Fruit fly (Drosophila melanogaster) whole organism, embryonic: ENCODE data around the gene Pis.

Experiments
- B-H1 ChIP-seq: fragments of 200-800 bp; sonication (Bioruptor generic); IDR thresholded peaks from 3 replicates; pipeline ENCODE4 v1.3.6; 2022; ENCODE audit warnings: missing biosample characterization, missing genetic modification characterization
- BtbVII ChIP-seq: fragments of 200-800 bp; sonication (Bioruptor generic); optimal IDR thresholded peaks from 3 replicates; lab custom pipeline; 2017; ENCODE audit warnings: missing biosample characterization, mild to moderate bottlenecking, missing genetic modification characterization
- CG10274 ChIP-seq: fragments of 200-800 bp; sonication (Bioruptor generic); optimal IDR thresholded peaks from 3 replicates; lab custom pipeline; 2017; ENCODE audit warnings: missing biosample characterization, mild to moderate bottlenecking, missing genetic modification characterization
- CG11696 ChIP-seq: fragments of 200-800 bp; sonication (Bioruptor generic); IDR thresholded peaks from 2 replicates; pipeline ENCODE4 v1.3.6; 2022; ENCODE audit warnings: missing biosample characterization, missing genetic modification characterization
- CG13424 ChIP-seq: fragments of 200-800 bp; sonication (Bioruptor generic); optimal IDR thresholded peaks from 2 replicates; lab custom pipeline; 2019; ENCODE audit warnings: missing biosample characterization, mild to moderate bottlenecking, missing genetic modification characterization, moderate library complexity
- CG14014 ChIP-seq: fragments of 200-800 bp; sonication (Bioruptor generic); IDR thresholded peaks from 2 replicates; pipeline ENCODE4 v1.3.6; 2022; ENCODE audit warnings: missing biosample characterization, missing genetic modification characterization
- CG15601 ChIP-seq: fragments of 200-800 bp; sonication (Bioruptor generic); optimal IDR thresholded peaks from 3 replicates; lab custom pipeline; 2019; ENCODE audit warnings: missing biosample characterization, mild to moderate bottlenecking, missing genetic modification characterization, moderate library complexity
- CG17802 ChIP-seq: fragments of 200-800 bp; sonication (Bioruptor generic); optimal IDR thresholded peaks from 2 replicates; lab custom pipeline; 2018; ENCODE audit warnings: missing biosample characterization, mild to moderate bottlenecking, missing genetic modification characterization, moderate library complexity
- CG32772 ChIP-seq: fragments of 200-800 bp; sonication (Bioruptor generic); IDR thresholded peaks from 2 replicates; pipeline ENCODE4 v1.3.6; 2022; ENCODE audit warnings: missing biosample characterization, missing genetic modification characterization
- CG33557 ChIP-seq: fragments of 200-800 bp; sonication (Bioruptor generic); optimal IDR thresholded peaks from 2 replicates; lab custom pipeline; 2019; ENCODE audit warnings: missing biosample characterization, mild to moderate bottlenecking, missing genetic modification characterization, moderate library complexity
- CG3995 ChIP-seq: fragments of 200-800 bp; sonication (Bioruptor generic); optimal IDR thresholded peaks from 3 replicates; lab custom pipeline; 2016; ENCODE audit warnings: missing biosample characterization, missing genetic modification characterization
- CG4328 ChIP-seq: fragments of 200-800 bp; sonication (Bioruptor generic); optimal IDR thresholded peaks from 3 replicates; lab custom pipeline; 2017; ENCODE audit warnings: missing biosample characterization, missing genetic modification reagents, missing genetic modification characterization
- CG5245 ChIP-seq: fragments of 200-800 bp; sonication (Bioruptor generic); optimal IDR thresholded peaks from 3 replicates; lab custom pipeline; 2016; ENCODE audit warnings: missing biosample characterization, missing genetic modification characterization
- CG6689 ChIP-seq: fragments of 200-800 bp; sonication (Bioruptor generic); IDR thresholded peaks from 2 replicates; pipeline ENCODE4 v1.3.6; 2022; ENCODE audit warnings: missing biosample characterization, missing genetic modification characterization
- CG6765 ChIP-seq: fragments of 200-800 bp; sonication (Bioruptor generic); optimal IDR thresholded peaks from 3 replicates; lab custom pipeline; 2017; ENCODE audit warnings: missing biosample characterization, mild to moderate bottlenecking, missing genetic modification characterization
- CG6813 ChIP-seq: fragments of 200-800 bp; sonication (Bioruptor generic); optimal IDR thresholded peaks from 2 replicates; lab custom pipeline; 2017; ENCODE audit warnings: missing biosample characterization, missing genetic modification characterization, mild to moderate bottlenecking, moderate library complexity, missing genetic modification reagents
- CG9437 ChIP-seq: fragments of 200-800 bp; sonication (Bioruptor generic); optimal IDR thresholded peaks from 2 replicates; lab custom pipeline; 2018; ENCODE audit warnings: missing biosample characterization, mild to moderate bottlenecking, missing genetic modification characterization
- Dek ChIP-seq: fragments of 200-800 bp; sonication (Bioruptor generic); optimal IDR thresholded peaks from 3 replicates; lab custom pipeline; 2019; ENCODE audit warnings: missing biosample characterization, mild to moderate bottlenecking, missing genetic modification characterization, moderate library complexity
- Doc3 ChIP-seq: fragments of 200-800 bp; sonication (Bioruptor generic); IDR thresholded peaks from 3 replicates; pipeline ENCODE4 v1.3.6; 2022; ENCODE audit warnings: missing biosample characterization, missing genetic modification characterization; ENCODE audit not compliant: partially characterized antibody
- Ets65A ChIP-seq: fragments of 200-800 bp; sonication (Bioruptor generic); peaks from one replicate; lab custom pipeline; 2016; ENCODE audit warnings: missing biosample characterization, missing genetic modification characterization
- HHEX ChIP-seq: fragments of 200-800 bp; sonication (Bioruptor generic); optimal IDR thresholded peaks from 3 replicates; lab custom pipeline; 2017; ENCODE audit warnings: missing biosample characterization, mild to moderate bottlenecking, missing genetic modification characterization, missing genetic modification reagents
- HLH3B ChIP-seq: fragments of 200-800 bp; sonication (Bioruptor generic); IDR thresholded peaks from 2 replicates; pipeline ENCODE4 v1.3.6; 2022; ENCODE audit warnings: missing biosample characterization, missing genetic modification characterization
- HLH4C ChIP-seq: fragments of 200-800 bp; sonication (Bioruptor generic); IDR thresholded peaks from 3 replicates; pipeline ENCODE4 v1.3.6; 2022; ENCODE audit warnings: missing biosample characterization, missing genetic modification characterization; ENCODE audit not compliant: partially characterized antibody
- Jarid2 ChIP-seq: fragments of 200-800 bp; sonication (Bioruptor generic); optimal IDR thresholded peaks from 3 replicates; lab custom pipeline; 2017; ENCODE audit warnings: mild to moderate bottlenecking, missing biosample characterization, missing genetic modification reagents, missing genetic modification characterization
- Meics ChIP-seq: fragments of 200-800 bp; sonication (Bioruptor generic); optimal IDR thresholded peaks from 2 replicates; lab custom pipeline; 2017; ENCODE audit warnings: missing biosample characterization, mild to moderate bottlenecking, missing genetic modification characterization
- NFAT ChIP-seq: fragments of 200-800 bp; sonication (Bioruptor generic); IDR thresholded peaks from 2 replicates; pipeline ENCODE4 v1.3.6; 2022; ENCODE audit warnings: missing biosample characterization, missing genetic modification characterization
- Oaz ChIP-seq: fragments of 200-800 bp; sonication (Bioruptor generic); IDR thresholded peaks from 2 replicates; pipeline ENCODE4 v1.3.6; 2022; ENCODE audit warnings: missing biosample characterization, missing genetic modification characterization
- PHDP ChIP-seq: fragments of 200-800 bp; sonication (Bioruptor generic); optimal IDR thresholded peaks from 3 replicates; lab custom pipeline; 2018; ENCODE audit warnings: missing biosample characterization, mild to moderate bottlenecking, missing genetic modification characterization, moderate library complexity
- Vsx1 ChIP-seq: fragments of 200-800 bp; sonication (Bioruptor generic); optimal IDR thresholded peaks from 2 replicates; lab custom pipeline; 2017; ENCODE audit warnings: missing biosample characterization, mild to moderate bottlenecking, missing genetic modification characterization, missing genetic modification reagents
- YL-1 ChIP-seq: fragments of 200-800 bp; sonication (Bioruptor generic); optimal IDR thresholded peaks from 3 replicates; lab custom pipeline; 2017; ENCODE audit warnings: missing biosample characterization, mild to moderate bottlenecking, missing genetic modification characterization
- ab ChIP-seq: fragments of 200-800 bp; sonication (Bioruptor generic); optimal IDR thresholded peaks from 2 replicates; lab custom pipeline; 2016; ENCODE audit warnings: missing biosample characterization, missing genetic modification characterization
- amos ChIP-seq: fragments of 200-800 bp; sonication (Bioruptor generic); IDR thresholded peaks from 2 replicates; pipeline ENCODE4 v1.3.6; 2022; ENCODE audit warnings: missing biosample characterization, missing genetic modification characterization; ENCODE audit not compliant: partially characterized antibody
- ci ChIP-seq: fragments of 200-800 bp; sonication (Bioruptor generic); IDR thresholded peaks from 3 replicates; pipeline ENCODE4 v1.3.6; 2022; ENCODE audit warnings: missing biosample characterization, missing genetic modification characterization
- dysf ChIP-seq: fragments of 200-800 bp; sonication (Bioruptor generic); IDR thresholded peaks from 3 replicates; pipeline ENCODE4 v1.3.6; 2022; ENCODE audit warnings: missing biosample characterization, missing genetic modification characterization
- fd102C ChIP-seq: fragments of 200-800 bp; sonication (Bioruptor generic); optimal IDR thresholded peaks from 2 replicates; lab custom pipeline; 2018; ENCODE audit warnings: missing biosample characterization, mild to moderate bottlenecking, missing genetic modification characterization, moderate library complexity
- hkb ChIP-seq, 2 experiments: fragments of 200-800 bp in 1 of 2; fragments of >200 bp in 1 of 2; sonication (Bioruptor generic) in 1 of 2; IDR thresholded peaks in 1 of 2; optimal IDR thresholded peaks in 1 of 2; 2 replicates each; pipeline versions ENCODE4 v1.3.6 to Lab custom; 2017 to 2022; ENCODE audit warnings: missing biosample characterization in 1 of 2, missing genetic modification characterization in 1 of 2
- insv ChIP-seq, 2 experiments: fragments of 200-800 bp; sonication (Bioruptor generic); optimal IDR thresholded peaks; 3 replicates each; lab custom pipeline; 2016 to 2018; ENCODE audit warnings: missing biosample characterization in 2 of 2, missing genetic modification characterization in 2 of 2
- kah ChIP-seq: fragments of 200-800 bp; sonication (Bioruptor generic); optimal IDR thresholded peaks from 2 replicates; lab custom pipeline; 2018; ENCODE audit warnings: missing biosample characterization, mild to moderate bottlenecking, missing genetic modification characterization
- lola ChIP-seq, 3 experiments: fragments of >200 bp in 2 of 3; fragments of 200-800 bp in 1 of 3; sonication (Bioruptor generic) in 1 of 3; optimal IDR thresholded peaks; 2 replicates each; lab custom pipeline; 2017 to 2019; ENCODE audit warnings: missing biosample characterization in 3 of 3, missing genetic modification characterization in 3 of 3, mild to moderate bottlenecking in 1 of 3, moderate library complexity in 1 of 3
- luna ChIP-seq: fragments of 200-800 bp; sonication (Bioruptor generic); optimal IDR thresholded peaks from 2 replicates; lab custom pipeline; 2016; ENCODE audit warnings: missing biosample characterization, missing genetic modification characterization
- nau ChIP-seq: fragments of 200-800 bp; sonication (Bioruptor generic); optimal IDR thresholded peaks from 3 replicates; lab custom pipeline; 2017; ENCODE audit warnings: missing biosample characterization, mild to moderate bottlenecking, missing genetic modification characterization, missing genetic modification reagents
- oc ChIP-seq: fragments of 200-800 bp; sonication (Bioruptor generic); optimal IDR thresholded peaks from 2 replicates; lab custom pipeline; 2018; ENCODE audit warnings: missing biosample characterization, mild to moderate bottlenecking, missing genetic modification characterization, moderate library complexity
- pita ChIP-seq: fragments of 200-800 bp; sonication (Bioruptor generic); optimal IDR thresholded peaks from 2 replicates; lab custom pipeline; 2017; ENCODE audit warnings: missing biosample characterization, mild to moderate bottlenecking, missing genetic modification characterization
- slp2 ChIP-seq: fragments of 200-800 bp; sonication (Bioruptor generic); optimal IDR thresholded peaks from 2 replicates; lab custom pipeline; 2016; ENCODE audit warnings: missing biosample characterization, missing genetic modification characterization
- wdn ChIP-seq: fragments of 200-800 bp; sonication (Bioruptor generic); IDR thresholded peaks from 2 replicates; pipeline ENCODE4 v1.3.6; 2022; ENCODE audit warnings: missing biosample characterization, missing genetic modification characterization
- wek ChIP-seq: fragments of 200-800 bp; sonication (Bioruptor generic); optimal IDR thresholded peaks from 3 replicates; lab custom pipeline; 2018; ENCODE audit warnings: missing biosample characterization, mild to moderate bottlenecking, missing genetic modification characterization, moderate library complexity
- zen ChIP-seq: fragments of 200-800 bp; sonication (Bioruptor generic); optimal IDR thresholded peaks from 3 replicates; lab custom pipeline; 2018; ENCODE audit warnings: missing biosample characterization, mild to moderate bottlenecking, missing genetic modification characterization, moderate library complexity
- zen2 ChIP-seq: fragments of 200-800 bp; sonication (Bioruptor generic); IDR thresholded peaks from 3 replicates; pipeline ENCODE4 v1.3.6; 2022; ENCODE audit warnings: missing biosample characterization, missing genetic modification characterization; ENCODE audit not compliant: partially characterized antibody

Pis gene

dm6 chrX:15697581-15698208 is 5.9 kb downstream of the Pis start (continued):
- TF ChIP-seq CG6813 (GFP tag; lab: Kevin White, UChicago) (peak; percentile 87), pita (no peak), CG32772 (peak; percentile 93), CG33557 (peak; percentile 45), zen (tag; lab: Kevin White, UChicago) (peak; percentile 90), Ets65A (GFP tag; lab: Kevin White, UChicago) (peak; percentile 95), kah (peak; percentile 67), PHDP (tag; lab: Kevin White, UChicago) (peak; percentile 93), Meics (peak; percentile 95), Oaz (peak; percentile 84), CG14014 (peak; percentile 96), CG10274 (GFP tag; lab: Kevin White, UChicago) (peak; percentile 74), Vsx1 (GFP tag; lab: Kevin White, UChicago) (peak; percentile 79), CG17802 (peak; percentile 67), CG5245 (GFP tag; lab: Kevin White, UChicago) (peak; percentile 79), NFAT (peak; percentile 92), slp2 (GFP tag; lab: Kevin White, UChicago) (peak; percentile 43), YL-1 (GFP tag; lab: Kevin White, UChicago) (peak; percentile 40), dysf (GFP tag; lab: Robert Waterston, UW) (peak; percentile 96), wek (GFP tag; lab: Kevin White, UChicago) (no peak), lola (GFP tag; optimal IDR thresholded peaks at IDR 0.05; lab: Kevin White, UChicago) (peak in 1 of 3 experiments; percentile 78), amos (GFP tag; lab: Robert Waterston, UW) (peak; percentile 20; the same call in 1 of the 2 replicates), CG15601 (tag; lab: Kevin White, UChicago) (peak; percentile 96), CG13424 (tag; lab: Kevin White, UChicago) (peak; percentile 91), CG3995 (peak; percentile 99), Jarid2 (GFP tag; lab: Kevin White, UChicago) (peak; percentile 68), ci (GFP tag; lab: Robert Waterston, UW) (peak; percentile 88), HLH3B (GFP tag; lab: Robert Waterston, UW) (peak; percentile 94), B-H1 (peak; percentile 91), CG6689 (GFP tag; lab: Robert Waterston, UW) (peak; percentile 95), zen2 (no peak), nau (GFP tag; lab: Kevin White, UChicago) (peak; percentile 91), Doc3 (GFP tag; lab: Robert Waterston, UW) (no peak), Dek (tag; lab: Kevin White, UChicago) (peak; percentile 93), wdn (peak; percentile 87), CG6765 (GFP tag; lab: Kevin White, UChicago) (peak; percentile 70), BtbVII (GFP tag; lab: Kevin White, UChicago) (peak; percentile 94), fd102C (GFP tag; lab: Kevin White, UChicago) (peak; percentile 62), HHEX (peak; percentile 94), ab (peak; percentile 24), HLH4C (GFP tag; lab: Robert Waterston, UW) (no peak), hkb (optimal IDR thresholded peaks at IDR 0.05; lab: Kevin White, UChicago) (no peak), hkb (GFP tag; IDR thresholded peaks at IDR 0.05; lab: Robert Waterston, UW) (peak; percentile 97), CG4328 (GFP tag; lab: Kevin White, UChicago) (peak; percentile 83), oc (tag; lab: Kevin White, UChicago) (peak; percentile 70), insv (GFP tag; optimal IDR thresholded peaks at IDR 0.05; lab: Kevin White, UChicago) (no peak), CG11696 (GFP tag; lab: Robert Waterston, UW) (peak; percentile 73), CG9437 (GFP tag; lab: Kevin White, UChicago) (peak; percentile 77), luna (GFP tag; lab: Kevin White, UChicago) (peak; percentile 4)
